Worm (Caenorhabditis elegans) whole organism, early embryonic: ENCODE data around the gene Y57G11C.46.

Experiments
- F13C5.2 ChIP-seq: sonication (generic microtip); optimal IDR thresholded peaks from 2 replicates; lab custom pipeline; 2017; ENCODE audit warnings: mild to moderate bottlenecking, missing genetic modification characterization, inconsistent platforms, missing compliant biosample characterization
- aly-1 ChIP-seq: sonication (generic microtip); optimal IDR thresholded peaks from 2 replicates; lab custom pipeline; 2016; ENCODE audit warnings: missing genetic modification characterization, missing compliant biosample characterization
- ama-1 ChIP-seq: fragments of 150-350 bp; optimal IDR thresholded peaks from 2 replicates; lab custom pipeline; 2014
- ceh-13 ChIP-seq: fragments of 200-800 bp; sonication (Bioruptor generic); optimal IDR thresholded peaks from 2 replicates; lab custom pipeline; 2018; ENCODE audit warnings: mild to moderate bottlenecking, missing genetic modification characterization, missing compliant biosample characterization
- ceh-36 ChIP-seq: sonication (generic microtip); optimal IDR thresholded peaks from 2 replicates; lab custom pipeline; 2016; ENCODE audit warnings: missing genetic modification characterization, inconsistent platforms, missing compliant biosample characterization
- flt-1 ChIP-seq: fragments of 200-800 bp; sonication (Bioruptor generic); IDR thresholded peaks from 2 replicates; pipeline ENCODE4 v1.3.6; 2022; ENCODE audit warnings: missing genetic modification characterization, missing compliant biosample characterization
- hnd-1 ChIP-seq: sonication (generic microtip); optimal IDR thresholded peaks from 2 replicates; lab custom pipeline; 2016; ENCODE audit warnings: missing genetic modification characterization, missing compliant biosample characterization
- sea-1 ChIP-seq: fragments of 200-800 bp; sonication (Bioruptor generic); conservative IDR thresholded peaks from 2 replicates; pipeline ENCODE4 v1.3.6; 2022; ENCODE audit warnings: missing genetic modification characterization, missing compliant biosample characterization
- tra-4 ChIP-seq: sonication (generic microtip); optimal IDR thresholded peaks from 2 replicates; lab custom pipeline; 2017; ENCODE audit warnings: missing genetic modification characterization, missing compliant biosample characterization

ce11 chrIV:14824878-14825352, 8.7 kb upstream of the Y57G11C.46 start, which contains the start of gene sec-61.A:
- TF ChIP-seq hnd-1 (no peak), tra-4 (tag; lab: Kevin White, UChicago) (no peak), flt-1 (GFP tag; lab: Robert Waterston, UW) (no peak), F13C5.2 (tag; lab: Kevin White, UChicago) (peak; percentile 57), ama-1 (lab: Kevin White, UChicago) (no peak), ceh-13 (no peak), sea-1 (GFP tag; lab: Robert Waterston, UW) (no peak), ceh-36 (tag; lab: Kevin White, UChicago) (no peak), aly-1 (tag; lab: Kevin White, UChicago) (no peak)
